Worm (Caenorhabditis elegans) whole organism, young adult: Measurements from ENCODE around the gene lin-52.
A peak's percentile ranks its signal among the peaks of the same experiment; 100 is the strongest.

Experiments
- B0019.2 ChIP-seq: fragments of 200-800 bp; sonication (Bioruptor generic); conservative IDR thresholded peaks from 2 replicates; pipeline ENCODE4 v1.3.6; 2022; ENCODE audit warnings: missing genetic modification reagents, missing genetic modification characterization, missing compliant biosample characterization
- B0035.1 ChIP-seq: sonication (generic microtip); optimal IDR thresholded peaks from 2 replicates; lab custom pipeline; 2016; ENCODE audit warnings: missing genetic modification characterization, mild to moderate bottlenecking, missing compliant biosample characterization, missing genotype, missing genetic modification reagents
- C17E4.6 ChIP-seq: fragments of 200-800 bp; sonication (Bioruptor generic); IDR thresholded peaks from 2 replicates; pipeline ENCODE4 v1.3.6; 2022; ENCODE audit warnings: missing genetic modification reagents, missing genetic modification characterization, missing compliant biosample characterization
- F33H1.4 ChIP-seq: fragments of 200-800 bp; sonication (Bioruptor generic); IDR thresholded peaks from 2 replicates; pipeline ENCODE4 v1.3.6; 2022; ENCODE audit warnings: missing genetic modification reagents, missing genetic modification characterization, missing compliant biosample characterization
- F49E8.2 ChIP-seq: sonication (generic microtip); optimal IDR thresholded peaks from 3 replicates; lab custom pipeline; 2017; ENCODE audit warnings: missing genetic modification characterization, mild to moderate bottlenecking, missing compliant biosample characterization, antibody characterized with exemption, moderate library complexity; ENCODE audit not compliant: insufficient read depth
- F52B5.7 ChIP-seq: sonication (generic microtip); optimal IDR thresholded peaks from 2 replicates; lab custom pipeline; 2016; ENCODE audit warnings: mild to moderate bottlenecking, missing genetic modification characterization, missing compliant biosample characterization
- F57C9.4 ChIP-seq: sonication (generic microtip); optimal IDR thresholded peaks from 2 replicates; lab custom pipeline; 2017; ENCODE audit warnings: mild to moderate bottlenecking, missing genetic modification characterization, missing compliant biosample characterization
- Y56A3A.18 ChIP-seq: fragments of 200-800 bp; sonication (Bioruptor generic); IDR thresholded peaks from 2 replicates; pipeline ENCODE4 v1.3.6; 2022; ENCODE audit warnings: missing genetic modification reagents, missing genetic modification characterization, missing compliant biosample characterization
- Y79H2A.3 ChIP-seq: fragments of 200-800 bp; sonication (Bioruptor generic); conservative IDR thresholded peaks from 2 replicates; pipeline ENCODE4 v1.3.6; 2022; ENCODE audit warnings: missing genetic modification reagents, missing genetic modification characterization, missing compliant biosample characterization
- attf-3 ChIP-seq: fragments of 200-800 bp; sonication (Bioruptor generic); conservative IDR thresholded peaks from 2 replicates; pipeline ENCODE4 v1.3.6; 2022; ENCODE audit warnings: missing genetic modification reagents, missing genetic modification characterization, missing compliant biosample characterization
- bed-2 ChIP-seq: fragments of 200-800 bp; sonication (Bioruptor generic); IDR thresholded peaks from 2 replicates; pipeline ENCODE4 v1.3.6; 2022; ENCODE audit warnings: missing genetic modification reagents, missing genetic modification characterization, missing compliant biosample characterization
- cebp-2 ChIP-seq: fragments of 200-800 bp; sonication (Bioruptor generic); IDR thresholded peaks from 2 replicates; pipeline ENCODE4 v1.3.6; 2022; ENCODE audit warnings: missing genetic modification characterization, missing compliant biosample characterization
- ceh-100 ChIP-seq: fragments of 200-800 bp; sonication (Bioruptor generic); IDR thresholded peaks from 2 replicates; pipeline ENCODE4 v1.3.6; 2022; ENCODE audit warnings: missing genetic modification reagents, missing genetic modification characterization, missing compliant biosample characterization
- ceh-79 ChIP-seq: sonication (generic microtip); optimal IDR thresholded peaks from 2 replicates; lab custom pipeline; 2017; ENCODE audit warnings: mild to moderate bottlenecking, missing genetic modification characterization, missing compliant biosample characterization
- ceh-91 ChIP-seq: fragments of 200-800 bp; sonication (Bioruptor generic); IDR thresholded peaks from 2 replicates; pipeline ENCODE4 v1.3.6; 2022; ENCODE audit warnings: missing genetic modification reagents, missing genetic modification characterization, missing compliant biosample characterization
- chd-7 ChIP-seq: sonication (generic microtip); optimal IDR thresholded peaks from 2 replicates; lab custom pipeline; 2016; ENCODE audit warnings: mild to moderate bottlenecking, missing genetic modification characterization, moderate library complexity, missing compliant biosample characterization
- die-1 ChIP-seq: sonication (generic microtip); optimal IDR thresholded peaks from 2 replicates; lab custom pipeline; 2016; ENCODE audit warnings: missing genotype, mild to moderate bottlenecking, missing genetic modification characterization, missing compliant biosample characterization
- dpl-1 ChIP-seq: fragments of 150-350 bp; optimal IDR thresholded peaks from 2 replicates; lab custom pipeline; 2014; ENCODE audit warnings: missing biosample characterization, missing genetic modification reagents, missing genetic modification characterization
- efl-1 ChIP-seq: fragments of 150-350 bp; optimal IDR thresholded peaks from 2 replicates; lab custom pipeline; 2014; ENCODE audit warnings: missing biosample characterization, missing genetic modification reagents, missing genetic modification characterization
- egl-44 ChIP-seq: fragments of 200-800 bp; sonication (Bioruptor generic); IDR thresholded peaks from 2 replicates; pipeline ENCODE4 v1.3.6; 2022; ENCODE audit warnings: missing genetic modification reagents, missing genetic modification characterization, missing compliant biosample characterization
- ekl-4 ChIP-seq: fragments of 200-800 bp; sonication (Bioruptor generic); IDR thresholded peaks from 2 replicates; pipeline ENCODE4 v1.3.6; 2022; ENCODE audit warnings: missing genetic modification reagents, missing genetic modification characterization, missing compliant biosample characterization
- him-1 ChIP-seq: sonication (generic microtip); optimal IDR thresholded peaks from 2 replicates; lab custom pipeline; 2016; ENCODE audit warnings: missing genotype, missing genetic modification reagents, missing genetic modification characterization, missing compliant biosample characterization
- hmg-1.2 ChIP-seq: fragments of 200-800 bp; sonication (Bioruptor generic); IDR thresholded peaks from 2 replicates; pipeline ENCODE4 v1.3.6; 2022; ENCODE audit warnings: missing genetic modification reagents, missing genetic modification characterization, missing compliant biosample characterization
- hsf-1 ChIP-seq: fragments of 200-800 bp; sonication (Bioruptor generic); IDR thresholded peaks from 2 replicates; pipeline ENCODE4 v1.3.6; 2022; ENCODE audit warnings: missing genetic modification reagents, missing genetic modification characterization, missing compliant biosample characterization
- lin-35 ChIP-seq, 3 experiments: fragments of 150-350 bp in 2 of 3; sonication (generic microtip) in 1 of 3; optimal IDR thresholded peaks; 2 replicates each; lab custom pipeline; 2014 to 2018; ENCODE audit warnings: missing biosample characterization in 3 of 3, missing genetic modification characterization in 3 of 3, missing genetic modification reagents in 3 of 3
- lin-54 ChIP-seq: fragments of 200-800 bp; sonication (Bioruptor generic); optimal IDR thresholded peaks from 2 replicates; lab custom pipeline; 2018; ENCODE audit warnings: mild to moderate bottlenecking, missing genetic modification characterization, missing compliant biosample characterization
- lir-1 ChIP-seq: fragments of 200-800 bp; sonication (Bioruptor generic); conservative IDR thresholded peaks from 2 replicates; pipeline ENCODE4 v1.3.6; 2022; ENCODE audit warnings: missing genetic modification reagents, missing genetic modification characterization, missing compliant biosample characterization
- lsl-1 ChIP-seq: fragments of 200-800 bp; sonication (Bioruptor generic); optimal IDR thresholded peaks from 2 replicates; lab custom pipeline; 2018; ENCODE audit warnings: mild to moderate bottlenecking, missing genetic modification characterization, moderate library complexity, missing compliant biosample characterization
- madf-3 ChIP-seq: fragments of 200-800 bp; sonication (Bioruptor generic); IDR thresholded peaks from 2 replicates; pipeline ENCODE4 v1.3.6; 2022; ENCODE audit warnings: missing genetic modification reagents, missing genetic modification characterization, missing compliant biosample characterization
- madf-6 ChIP-seq: fragments of 200-800 bp; sonication (Bioruptor generic); IDR thresholded peaks from 2 replicates; pipeline ENCODE4 v1.3.6; 2022; ENCODE audit warnings: missing genetic modification reagents, missing genetic modification characterization, missing compliant biosample characterization
- nfya-1 ChIP-seq: sonication (generic microtip); optimal IDR thresholded peaks from 2 replicates; lab custom pipeline; 2017; ENCODE audit warnings: antibody characterized with exemption, missing compliant biosample characterization, missing genetic modification characterization, borderline replicate concordance; ENCODE audit not compliant: insufficient read depth
- nfya-2 ChIP-seq: fragments of 200-800 bp; sonication (Bioruptor generic); IDR thresholded peaks from 2 replicates; pipeline ENCODE4 v1.3.6; 2022; ENCODE audit warnings: missing genetic modification reagents, missing genetic modification characterization, missing compliant biosample characterization
- nhr-120 ChIP-seq: fragments of 200-800 bp; sonication (Bioruptor generic); IDR thresholded peaks from 2 replicates; pipeline ENCODE4 v1.3.6; 2022; ENCODE audit warnings: missing genetic modification characterization, missing compliant biosample characterization
- pbrm-1 ChIP-seq: fragments of 200-800 bp; sonication (Bioruptor generic); IDR thresholded peaks from 2 replicates; pipeline ENCODE4 v1.3.6; 2022; ENCODE audit warnings: missing genetic modification reagents, missing genetic modification characterization, missing compliant biosample characterization
- sea-2 ChIP-seq: fragments of 200-800 bp; sonication (Bioruptor generic); IDR thresholded peaks from 2 replicates; pipeline ENCODE4 v1.3.6; 2022; ENCODE audit warnings: missing genetic modification characterization, missing compliant biosample characterization
- tbx-9 ChIP-seq: sonication (generic microtip); optimal IDR thresholded peaks from 2 replicates; lab custom pipeline; 2016; ENCODE audit warnings: borderline replicate concordance, missing genetic modification characterization, inconsistent platforms, missing compliant biosample characterization
- unc-62 ChIP-seq: fragments of 150-350 bp; optimal IDR thresholded peaks from 2 replicates; lab custom pipeline; 2014; ENCODE audit warnings: missing biosample characterization, missing genetic modification reagents, missing genetic modification characterization
- xnd-1 ChIP-seq: sonication (generic microtip); optimal IDR thresholded peaks from 2 replicates; lab custom pipeline; 2016; ENCODE audit warnings: missing genotype, missing genetic modification reagents, missing genetic modification characterization, missing compliant biosample characterization
- zfh-2 ChIP-seq: fragments of 200-800 bp; sonication (Bioruptor generic); conservative IDR thresholded peaks from 2 replicates; pipeline ENCODE4 v1.3.6; 2022; ENCODE audit warnings: missing genetic modification reagents, missing genetic modification characterization, missing compliant biosample characterization
- zim-3 ChIP-seq: sonication (generic microtip); optimal IDR thresholded peaks from 2 replicates; lab custom pipeline; 2017; ENCODE audit warnings: mild to moderate bottlenecking, missing genetic modification characterization, moderate library complexity, missing compliant biosample characterization
- ztf-18 ChIP-seq: sonication (generic microtip); optimal IDR thresholded peaks from 2 replicates; lab custom pipeline; 2016; ENCODE audit warnings: missing genotype, mild to moderate bottlenecking, missing genetic modification characterization, missing compliant biosample characterization
- ztf-25 ChIP-seq: fragments of 200-800 bp; sonication (Bioruptor generic); IDR thresholded peaks from 2 replicates; pipeline ENCODE4 v1.3.6; 2022; ENCODE audit warnings: missing genetic modification reagents, missing genetic modification characterization, missing compliant biosample characterization
- ztf-6 ChIP-seq: fragments of 200-800 bp; sonication (Bioruptor generic); IDR thresholded peaks from 2 replicates; pipeline ENCODE4 v1.3.6; 2022; ENCODE audit warnings: missing genetic modification reagents, missing genetic modification characterization, missing compliant biosample characterization

The lin-52 gene

DNA sequence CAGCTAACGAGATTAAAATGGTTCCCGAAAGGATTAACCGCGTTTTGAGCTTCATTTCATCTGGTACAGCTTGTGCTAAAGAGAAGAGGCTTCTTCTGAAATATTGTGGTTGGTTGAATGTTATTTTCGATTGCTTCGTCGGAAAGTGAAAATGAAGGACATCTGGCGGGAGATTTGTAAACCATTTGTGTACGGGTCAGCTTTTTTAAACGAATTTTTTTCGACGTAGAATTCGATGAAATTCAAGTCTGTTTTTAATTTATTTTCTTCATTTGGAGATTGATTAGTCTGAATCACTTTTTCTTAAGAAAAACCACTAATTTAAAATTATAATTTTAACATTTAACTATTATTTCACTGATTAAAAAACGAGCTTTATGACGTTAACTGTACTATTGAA is 44.3 kb downstream of the lin-52 start, which contains the start of gene sqv-3:
Gene sqv-3 (minus strand): TSS at position 101 of the 400 bp plus-strand sequence.
- no peak for TF ChIP-seq bed-2 (GFP tag; lab: Robert Waterston, UW)
- 0 out of 2 replicates have a peak, but pooled peaks have one; percentile 55 for TF ChIP-seq madf-3

- TF ChIP-seq egl-44 (GFP tag; lab: Robert Waterston, UW) (no peak), F49E8.2 (no peak), madf-3 (0 out of 2 replicates have a peak, but pooled peaks have one; percentile 53), Y79H2A.3 (GFP tag; lab: Robert Waterston, UW) (no peak), F57C9.4 (no peak), F33H1.4 (GFP tag; lab: Robert Waterston, UW) (peak; percentile 55; the same call in 1 of the 2 replicates), hsf-1 (GFP tag; lab: Robert Waterston, UW) (no peak), ztf-25 (GFP tag; lab: Robert Waterston, UW) (no peak), xnd-1 (peak; percentile 19), lsl-1 (GFP tag; lab: Kevin White, UChicago) (peak; percentile 52)
Observed at ce11 chrIII:9779080-9779479, 45.5 kb downstream of the lin-52 start.

ce11 chrIII:9776323-9776722 is 48.2 kb downstream of the lin-52 start, which contains the start of gene usp-46:
Gene usp-46, plus strand, starts transcription at chrIII:9776623.
- TF ChIP-seq hmg-1.2 (GFP tag; lab: Robert Waterston, UW) (peak; percentile 29; the same call in 1 of the 2 replicates), B0035.1 (tag; lab: Kevin White, UChicago) (no peak)

DNA sequence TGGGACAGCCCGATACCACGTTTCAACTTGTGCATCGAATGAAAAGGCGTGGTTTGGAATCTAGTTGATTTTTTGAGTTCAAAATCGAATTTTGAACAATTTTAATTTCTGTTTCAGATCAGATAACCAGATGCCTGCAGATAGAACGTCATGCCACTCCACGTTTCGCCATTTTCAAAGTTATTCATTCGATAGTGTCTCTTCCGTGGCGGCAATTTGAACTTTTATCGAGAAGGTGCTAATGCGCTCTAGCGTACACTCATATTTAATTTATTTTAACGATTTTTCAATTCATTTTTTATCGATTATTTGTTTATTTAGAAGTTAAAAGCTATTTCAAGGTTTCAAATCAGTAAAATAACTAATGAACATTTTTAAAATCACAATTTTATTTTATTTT is 48.6 kb downstream of the lin-52 start:
- TF ChIP-seq F52B5.7 (no peak), lin-54 (GFP tag; lab: Kevin White, UChicago) (peak; percentile 87), ztf-6 (GFP tag; lab: Robert Waterston, UW) (no peak), ceh-91 (GFP tag; lab: Robert Waterston, UW) (0 out of 2 replicates have a peak, but pooled peaks have one; percentile 14), efl-1 (peak; percentile 86), tbx-9 (tag; lab: Kevin White, UChicago) (no peak), dpl-1 (GFP tag; lab: Kevin White, UChicago) (peak; percentile 38), F33H1.4 (GFP tag; lab: Robert Waterston, UW) (0 out of 2 replicates have a peak, but pooled peaks have one; percentile 36), chd-7 (tag; lab: Kevin White, UChicago) (no peak), ekl-4 (no peak), sea-2 (GFP tag; lab: Robert Waterston, UW) (no peak), cebp-2 (GFP tag; lab: Robert Waterston, UW) (no peak), ceh-79 (tag; lab: Kevin White, UChicago) (no peak), ceh-100 (GFP tag; lab: Robert Waterston, UW) (peak; percentile 94), B0019.2 (GFP tag; lab: Robert Waterston, UW) (no peak), madf-6 (GFP tag; lab: Robert Waterston, UW) (0 out of 2 replicates have a peak, but pooled peaks have one; percentile 13), lsl-1 (GFP tag; lab: Kevin White, UChicago) (peak; percentile 42), lir-1 (GFP tag; lab: Robert Waterston, UW) (0 out of 2 replicates have a peak, but pooled peaks have one; percentile 16), unc-62 (GFP tag; lab: Kevin White, UChicago) (no peak), xnd-1 (no peak), C17E4.6 (GFP tag; lab: Robert Waterston, UW) (no peak), zim-3 (tag; lab: Kevin White, UChicago) (no peak), him-1 (tag; lab: Kevin White, UChicago) (peak; percentile 40), nhr-120 (GFP tag; lab: Robert Waterston, UW) (no peak), nfya-2 (GFP tag; lab: Robert Waterston, UW) (no peak), lin-35 (GFP tag; optimal IDR thresholded peaks at IDR 0.05; lab: Kevin White, UChicago) (peak in 1 of 3 experiments; percentile 38), nfya-1 (tag; lab: Kevin White, UChicago) (no peak), die-1 (tag; lab: Kevin White, UChicago) (no peak), attf-3 (GFP tag; lab: Robert Waterston, UW) (no peak), Y56A3A.18 (GFP tag; lab: Robert Waterston, UW) (no peak), zfh-2 (GFP tag; lab: Robert Waterston, UW) (no peak), pbrm-1 (no peak), ztf-18 (no peak)
